Fruit fly (Drosophila melanogaster) whole organism, embryonic: Measurements from ENCODE around the gene Trxr1.
A peak's percentile ranks its signal among the peaks of the same experiment; 100 is the strongest.

Experiments
- Ada2b ChIP-seq: fragments of 200-800 bp; sonication (Bioruptor generic); IDR thresholded peaks from 2 replicates; pipeline ENCODE4 v1.3.6; 2022; ENCODE audit warnings: missing biosample characterization, missing genetic modification characterization
- CG11504 ChIP-seq: fragments of 200-800 bp; sonication (Bioruptor generic); optimal IDR thresholded peaks from 3 replicates; lab custom pipeline; 2019; ENCODE audit warnings: missing biosample characterization, mild to moderate bottlenecking, missing genetic modification characterization, moderate library complexity
- CG12155 ChIP-seq: fragments of 200-800 bp; sonication (Bioruptor generic); optimal IDR thresholded peaks from 3 replicates; lab custom pipeline; 2016; ENCODE audit warnings: missing biosample characterization, missing genetic modification characterization
- CG12391 ChIP-seq: fragments of 200-800 bp; sonication (Bioruptor generic); optimal IDR thresholded peaks from 3 replicates; lab custom pipeline; 2018; ENCODE audit warnings: missing biosample characterization, mild to moderate bottlenecking, missing genetic modification characterization, moderate library complexity
- CG12769 ChIP-seq: fragments of 200-800 bp; sonication (Bioruptor generic); optimal IDR thresholded peaks from 2 replicates; lab custom pipeline; 2019; ENCODE audit warnings: missing biosample characterization, mild to moderate bottlenecking, missing genetic modification characterization, moderate library complexity
- CG12942 ChIP-seq: fragments of 200-800 bp; sonication (Bioruptor generic); optimal IDR thresholded peaks from 3 replicates; lab custom pipeline; 2016; ENCODE audit warnings: missing biosample characterization, missing genetic modification characterization
- CG13424 ChIP-seq: fragments of 200-800 bp; sonication (Bioruptor generic); optimal IDR thresholded peaks from 2 replicates; lab custom pipeline; 2019; ENCODE audit warnings: missing biosample characterization, mild to moderate bottlenecking, missing genetic modification characterization, moderate library complexity
- CG14667 ChIP-seq: fragments of 200-800 bp; sonication (Bioruptor generic); IDR thresholded peaks from 2 replicates; pipeline ENCODE4 v1.3.6; 2022; ENCODE audit warnings: missing biosample characterization, missing genetic modification characterization
- CG17359 ChIP-seq: fragments of 200-800 bp; sonication (Bioruptor generic); optimal IDR thresholded peaks from 3 replicates; lab custom pipeline; 2018; ENCODE audit warnings: missing biosample characterization, mild to moderate bottlenecking, missing genetic modification characterization, moderate library complexity
- CG17361 ChIP-seq: fragments of 200-800 bp; sonication (Bioruptor generic); IDR thresholded peaks from 3 replicates; pipeline ENCODE4 v1.3.6; 2022; ENCODE audit warnings: missing biosample characterization, missing genetic modification characterization
- CG17829 ChIP-seq: fragments of 200-800 bp; optimal IDR thresholded peaks from 2 replicates; lab custom pipeline; 2019; ENCODE audit warnings: missing biosample characterization, mild to moderate bottlenecking, missing genetic modification characterization, moderate library complexity
- CG32532 ChIP-seq: fragments of 200-800 bp; sonication (Bioruptor generic); IDR thresholded peaks from 2 replicates; pipeline ENCODE4 v1.3.6; 2022; ENCODE audit warnings: missing biosample characterization, missing genetic modification characterization
- CG3838 ChIP-seq: fragments of 200-800 bp; sonication (Bioruptor generic); optimal IDR thresholded peaks from 3 replicates; lab custom pipeline; 2016; ENCODE audit warnings: missing biosample characterization, missing genetic modification characterization
- CG4424 ChIP-seq: fragments of 200-800 bp; sonication (Bioruptor generic); optimal IDR thresholded peaks from 3 replicates; lab custom pipeline; 2016; ENCODE audit warnings: missing biosample characterization, missing genetic modification characterization
- CG8388 ChIP-seq: fragments of 200-800 bp; sonication (Bioruptor generic); optimal IDR thresholded peaks from 2 replicates; lab custom pipeline; 2019; ENCODE audit warnings: missing biosample characterization, mild to moderate bottlenecking, missing genetic modification characterization, moderate library complexity
- CG9932 ChIP-seq: fragments of 200-800 bp; sonication (Bioruptor generic); IDR thresholded peaks from 2 replicates; pipeline ENCODE4 v1.3.6; 2022; ENCODE audit warnings: missing biosample characterization, missing genetic modification characterization
- CoRest ChIP-seq: fragments of 200-800 bp; sonication (Bioruptor generic); optimal IDR thresholded peaks from 3 replicates; lab custom pipeline; 2018; ENCODE audit warnings: missing biosample characterization, mild to moderate bottlenecking, missing genetic modification characterization, moderate library complexity
- D19A ChIP-seq: fragments of 200-800 bp; optimal IDR thresholded peaks from 3 replicates; lab custom pipeline; 2019; ENCODE audit warnings: missing biosample characterization, mild to moderate bottlenecking, missing genetic modification characterization, moderate library complexity
- E2f2 ChIP-seq: fragments of 200-800 bp; sonication (Bioruptor generic); IDR thresholded peaks from 2 replicates; pipeline ENCODE4 v1.3.6; 2022; ENCODE audit warnings: missing biosample characterization, missing genetic modification characterization
- HLH3B ChIP-seq: fragments of 200-800 bp; sonication (Bioruptor generic); IDR thresholded peaks from 2 replicates; pipeline ENCODE4 v1.3.6; 2022; ENCODE audit warnings: missing biosample characterization, missing genetic modification characterization
- Med ChIP-seq: fragments of 200-800 bp; sonication (Bioruptor generic); peaks from one replicate; lab custom pipeline; 2016; ENCODE audit warnings: missing biosample characterization, missing genetic modification characterization, mild to moderate bottlenecking, inconsistent platforms, moderate library complexity
- Nf-YC ChIP-seq: fragments of 200-800 bp; optimal IDR thresholded peaks from 3 replicates; lab custom pipeline; 2019; ENCODE audit warnings: missing biosample characterization, mild to moderate bottlenecking, missing genetic modification characterization, moderate library complexity
- Oaz ChIP-seq: fragments of 200-800 bp; sonication (Bioruptor generic); IDR thresholded peaks from 2 replicates; pipeline ENCODE4 v1.3.6; 2022; ENCODE audit warnings: missing biosample characterization, missing genetic modification characterization
- Ravus ChIP-seq: fragments of 200-800 bp; sonication (Bioruptor generic); IDR thresholded peaks from 2 replicates; pipeline ENCODE4 v1.3.6; 2022; ENCODE audit warnings: missing biosample characterization, missing genetic modification characterization
- Scr ChIP-seq: fragments of 200-800 bp; sonication (Bioruptor generic); IDR thresholded peaks from 2 replicates; pipeline ENCODE4 v1.3.6; 2022; ENCODE audit warnings: missing biosample characterization, missing genetic modification characterization; ENCODE audit not compliant: partially characterized antibody
- Sox100B ChIP-seq: fragments of 200-800 bp; sonication (Bioruptor generic); optimal IDR thresholded peaks from 3 replicates; lab custom pipeline; 2018; ENCODE audit warnings: missing biosample characterization, mild to moderate bottlenecking, missing genetic modification characterization
- Xbp1 ChIP-seq: fragments of 200-800 bp; sonication (Bioruptor generic); optimal IDR thresholded peaks from 3 replicates; lab custom pipeline; 2016; ENCODE audit warnings: missing biosample characterization, mild to moderate bottlenecking, missing genetic modification characterization
- aop ChIP-seq: fragments of 200-800 bp; sonication (Bioruptor generic); IDR thresholded peaks from 2 replicates; pipeline ENCODE4 v1.3.6; 2022; ENCODE audit warnings: missing biosample characterization, missing genetic modification characterization
- ase ChIP-seq: fragments of 200-800 bp; sonication (Bioruptor generic); IDR thresholded peaks from 3 replicates; pipeline ENCODE4 v1.3.6; 2022; ENCODE audit warnings: missing biosample characterization, missing genetic modification characterization
- bcd ChIP-seq: fragments of 200-800 bp; sonication (Bioruptor generic); optimal IDR thresholded peaks from 2 replicates; lab custom pipeline; 2017; ENCODE audit warnings: missing biosample characterization, mild to moderate bottlenecking, missing genetic modification characterization
- bsh ChIP-seq, 2 experiments: fragments of 200-800 bp; sonication (Bioruptor generic); optimal IDR thresholded peaks; 2 replicates each; lab custom pipeline; 2017 to 2018; ENCODE audit warnings: mild to moderate bottlenecking in 2 of 2, missing biosample characterization in 2 of 2, missing genetic modification characterization in 2 of 2, moderate library complexity in 1 of 2
- dmrt99B ChIP-seq: fragments of 200-800 bp; sonication (Bioruptor generic); optimal IDR thresholded peaks from 2 replicates; lab custom pipeline; 2018; ENCODE audit warnings: missing biosample characterization, mild to moderate bottlenecking, missing genetic modification characterization, moderate library complexity
- dpn ChIP-seq, 2 experiments: fragments of 200-800 bp; sonication (Bioruptor generic); optimal IDR thresholded peaks; 3 replicates each; lab custom pipeline; 2016; ENCODE audit warnings: missing biosample characterization in 2 of 2, missing genetic modification characterization in 2 of 2
- dysf ChIP-seq: fragments of 200-800 bp; sonication (Bioruptor generic); IDR thresholded peaks from 3 replicates; pipeline ENCODE4 v1.3.6; 2022; ENCODE audit warnings: missing biosample characterization, missing genetic modification characterization
- eyg ChIP-seq: fragments of 200-800 bp; sonication (Bioruptor generic); optimal IDR thresholded peaks from 3 replicates; lab custom pipeline; 2016; ENCODE audit warnings: missing biosample characterization, missing genetic modification characterization
- fd3F ChIP-seq: fragments of 200-800 bp; sonication (Bioruptor generic); optimal IDR thresholded peaks from 2 replicates; lab custom pipeline; 2018; ENCODE audit warnings: missing biosample characterization, mild to moderate bottlenecking, missing genetic modification characterization, moderate library complexity
- jigr1 ChIP-seq: fragments of 200-800 bp; sonication (Bioruptor generic); IDR thresholded peaks from 3 replicates; pipeline ENCODE4 v1.3.6; 2022; ENCODE audit warnings: missing biosample characterization, missing genetic modification characterization
- nmo ChIP-seq: fragments of 200-800 bp; sonication (Bioruptor generic); optimal IDR thresholded peaks from 2 replicates; lab custom pipeline; 2018; ENCODE audit warnings: missing biosample characterization, mild to moderate bottlenecking, missing genetic modification characterization, moderate library complexity
- pan ChIP-seq, 4 experiments: fragments of >200 bp in 3 of 4; fragments of 200-800 bp in 1 of 4; sonication (Bioruptor generic) in 1 of 4; optimal IDR thresholded peaks in 3 of 4; IDR thresholded peaks in 1 of 4; 2 replicates each; pipeline versions ENCODE4 v1.3.6 to Lab custom; 2017 to 2022; ENCODE audit warnings: missing biosample characterization in 2 of 4, missing genetic modification characterization in 2 of 4, mixed read lengths in 1 of 4
- pita ChIP-seq: fragments of 200-800 bp; sonication (Bioruptor generic); optimal IDR thresholded peaks from 2 replicates; lab custom pipeline; 2017; ENCODE audit warnings: missing biosample characterization, mild to moderate bottlenecking, missing genetic modification characterization
- pzg ChIP-seq: fragments of 200-800 bp; sonication (Bioruptor generic); optimal IDR thresholded peaks from 3 replicates; lab custom pipeline; 2018; ENCODE audit warnings: missing biosample characterization, mild to moderate bottlenecking, missing genetic modification characterization, moderate library complexity
- schlank ChIP-seq: fragments of 200-800 bp; sonication (Bioruptor generic); optimal IDR thresholded peaks from 2 replicates; lab custom pipeline; 2018; ENCODE audit warnings: missing biosample characterization, mild to moderate bottlenecking, missing genetic modification characterization
- seq ChIP-seq: fragments of 200-800 bp; sonication (Bioruptor generic); IDR thresholded peaks from 2 replicates; pipeline ENCODE4 v1.3.6; 2022; ENCODE audit warnings: missing biosample characterization, missing genetic modification characterization
- ssp ChIP-seq: fragments of 200-800 bp; sonication (Bioruptor generic); IDR thresholded peaks from 2 replicates; pipeline ENCODE4 v1.3.6; 2022; ENCODE audit warnings: missing biosample characterization, missing genetic modification characterization
- stc ChIP-seq: fragments of 200-800 bp; sonication (Bioruptor generic); IDR thresholded peaks from 2 replicates; pipeline ENCODE4 v1.3.6; 2022; ENCODE audit warnings: missing biosample characterization, missing genetic modification characterization
- tap ChIP-seq: fragments of 200-800 bp; optimal IDR thresholded peaks from 3 replicates; lab custom pipeline; 2019; ENCODE audit warnings: missing biosample characterization, mild to moderate bottlenecking, missing genetic modification characterization, moderate library complexity
- tio ChIP-seq: fragments of 200-800 bp; sonication (Bioruptor generic); optimal IDR thresholded peaks from 2 replicates; lab custom pipeline; 2017; ENCODE audit warnings: missing biosample characterization, missing genetic modification characterization, inconsistent platforms
- ttk ChIP-seq: fragments of 200-800 bp; sonication (Bioruptor generic); IDR thresholded peaks from 2 replicates; pipeline ENCODE4 v2.1.2; 2022; ENCODE audit warnings: missing biosample characterization, missing genetic modification characterization
- usp ChIP-seq: fragments of >200 bp; optimal IDR thresholded peaks from 2 replicates; lab custom pipeline; 2017; ENCODE audit warnings: missing biosample characterization, missing genetic modification characterization

The Trxr1 gene

DNA sequence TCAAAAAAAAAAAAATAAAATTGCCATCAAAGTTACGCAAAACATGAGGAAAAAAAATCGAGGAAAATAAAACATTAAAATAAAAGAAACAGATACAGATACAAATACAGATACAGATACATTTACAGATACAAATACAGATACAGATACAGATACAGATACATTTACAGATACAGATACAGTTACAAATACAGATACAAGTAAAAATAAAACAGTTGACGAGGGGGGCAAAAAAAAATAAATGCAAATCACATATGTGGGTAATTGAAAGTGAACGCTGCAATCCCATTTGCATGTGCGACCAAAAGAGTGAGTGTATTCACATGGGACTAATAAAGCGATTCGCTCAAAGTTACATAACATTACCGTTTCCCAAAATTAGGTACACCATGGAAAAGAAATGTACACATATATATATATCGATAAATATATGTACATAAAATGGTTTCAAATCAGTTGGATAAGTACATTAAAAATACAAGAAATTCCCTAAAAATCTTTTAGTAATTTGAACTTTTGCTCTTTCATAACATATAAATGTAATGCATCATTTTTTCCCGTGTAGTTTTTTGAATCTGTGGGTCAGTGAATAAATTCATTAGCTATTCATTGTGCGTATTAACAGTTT lies 36.6 kb upstream of the Trxr1 start (continued):
- TF ChIP-seq CG11504 (peak; percentile 87), nmo (GFP tag; lab: Kevin White, UChicago) (peak; percentile 43), eyg (GFP tag; lab: Kevin White, UChicago) (no peak), CG9932 (GFP tag; lab: Robert Waterston, UW) (no peak), Sox100B (GFP tag; lab: Kevin White, UChicago) (peak; percentile 44), Ada2b (GFP tag; lab: Robert Waterston, UW) (peak; percentile 35; the same call in 1 of the 2 replicates), usp (GFP tag; lab: Kevin White, UChicago) (no peak), CG17829 (no peak), HLH3B (peak; percentile 44; the same call in 1 of the 2 replicates), ase (GFP tag; lab: Robert Waterston, UW) (peak; percentile 29; the same call in 1 of the 3 replicates), CG32532 (no peak), Med (GFP tag; lab: Kevin White, UChicago) (peak; percentile 36), CG17361 (peak; percentile 59; the same call in 2 of the 3 replicates), bsh (GFP tag; optimal IDR thresholded peaks at IDR 0.05; lab: Kevin White, UChicago) (peak in 1 of 2 experiments; percentile 46), stc (GFP tag; lab: Robert Waterston, UW) (peak; percentile 70), jigr1 (GFP tag; lab: Robert Waterston, UW) (no peak), Scr (GFP tag; lab: Robert Waterston, UW) (no peak), dysf (peak; percentile 61; the same call in 2 of the 3 replicates), CG12155 (GFP tag; lab: Kevin White, UChicago) (no peak), tio (GFP tag; lab: Kevin White, UChicago) (peak; percentile 13), CG17359 (tag; lab: Kevin White, UChicago) (peak; percentile 75), dpn (GFP tag; optimal IDR thresholded peaks at IDR 0.05; lab: Kevin White, UChicago) (peak in 1 of 2 experiments; percentile 36), CG13424 (tag; lab: Kevin White, UChicago) (peak; percentile 45), CG4424 (GFP tag; lab: Kevin White, UChicago) (peak; percentile 21), ttk (GFP tag; lab: Robert Waterston, UW) (peak; percentile 36), D19A (peak; percentile 29), CoRest (tag; lab: Kevin White, UChicago) (peak; percentile 44), Ravus (no peak), pzg (no peak), Nf-YC (no peak), CG12769 (tag; lab: Kevin White, UChicago) (peak; percentile 6), CG12391 (tag; lab: Kevin White, UChicago) (peak; percentile 56), dmrt99B (tag; lab: Kevin White, UChicago) (peak; percentile 85), pita (GFP tag; lab: Kevin White, UChicago) (no peak), bcd (GFP tag; lab: Kevin White, UChicago) (peak; percentile 32), fd3F (peak; percentile 10), schlank (tag; lab: Kevin White, UChicago) (no peak), ssp (no peak), CG14667 (GFP tag; lab: Robert Waterston, UW) (peak; percentile 28; the same call in 1 of the 2 replicates), pan (optimal IDR thresholded peaks at IDR 0.05; lab: Kevin White, UChicago) (no peak), pan (GFP tag; optimal IDR thresholded peaks at IDR 0.05 in 1 of 2, IDR thresholded peaks at IDR 0.05 in 1 of 2) (peak in 1 of 2 experiments; percentile 62), CG3838 (GFP tag; lab: Kevin White, UChicago) (no peak), aop (GFP tag; lab: Robert Waterston, UW) (no peak), E2f2 (GFP tag; lab: Robert Waterston, UW) (0 out of 2 replicates have a peak, but pooled peaks have one; percentile 20), Xbp1 (GFP tag; lab: Kevin White, UChicago) (peak; percentile 33), CG8388 (peak; percentile 40), CG12942 (no peak), seq (GFP tag; lab: Robert Waterston, UW) (0 out of 2 replicates have a peak, but pooled peaks have one; percentile 22), Oaz (GFP tag; lab: Robert Waterston, UW) (0 out of 2 replicates have a peak, but pooled peaks have one; percentile 26), tap (peak; percentile 30)
